Worm (Caenorhabditis elegans) whole organism, L1 larva: ENCODE data around the gene K08B5.2.
A peak's percentile ranks its signal among the peaks of the same experiment; 100 is the strongest.

Experiments used
- C04F5.9 ChIP-seq: sonication (generic microtip); optimal IDR thresholded peaks from 2 replicates; lab custom pipeline; 2016; ENCODE audit warnings: missing genetic modification characterization, missing compliant biosample characterization
- C16A3.4 ChIP-seq: fragments of 150-350 bp; optimal IDR thresholded peaks from 2 replicates; lab custom pipeline; 2014; ENCODE audit warnings: missing biosample characterization, missing genetic modification characterization
- aha-1 ChIP-seq: fragments of 150-350 bp; optimal IDR thresholded peaks from 2 replicates; lab custom pipeline; 2014; ENCODE audit warnings: missing biosample characterization, missing genetic modification characterization
- aly-2 ChIP-seq: fragments of 150-350 bp; optimal IDR thresholded peaks from 2 replicates; lab custom pipeline; 2014; ENCODE audit warnings: missing biosample characterization, missing genetic modification characterization
- ama-1 ChIP-seq: fragments of 150-350 bp; optimal IDR thresholded peaks from 2 replicates; lab custom pipeline; 2014
- blmp-1 ChIP-seq: fragments of 150-350 bp; optimal IDR thresholded peaks from 2 replicates; lab custom pipeline; 2014; ENCODE audit warnings: missing biosample characterization, missing genetic modification characterization
- ceh-63 ChIP-seq: fragments of 200-800 bp; sonication (Bioruptor generic); optimal IDR thresholded peaks from 2 replicates; lab custom pipeline; 2018; ENCODE audit warnings: mild to moderate bottlenecking, missing genetic modification characterization, missing compliant biosample characterization
- ceh-88 ChIP-seq: fragments of 200-800 bp; sonication (Bioruptor generic); IDR thresholded peaks from 2 replicates; pipeline ENCODE4 v1.3.6; 2022; ENCODE audit warnings: missing genetic modification characterization, missing compliant biosample characterization
- ceh-90 ChIP-seq: sonication (generic microtip); optimal IDR thresholded peaks from 2 replicates; lab custom pipeline; 2016; ENCODE audit warnings: missing genetic modification characterization, missing compliant biosample characterization
- dsc-1 ChIP-seq: sonication (generic microtip); optimal IDR thresholded peaks from 2 replicates; lab custom pipeline; 2016; ENCODE audit warnings: mild to moderate bottlenecking, missing genetic modification characterization, missing compliant biosample characterization
- efl-1 ChIP-seq, 4 experiments: fragments of 150-350 bp; optimal IDR thresholded peaks in 3 of 4; peaks in 1 of 4; 1 replicate in 1 of 4; 2 replicates in 3 of 4; lab custom pipeline; 2014; ENCODE audit warnings: missing biosample characterization in 2 of 4, missing genetic modification characterization in 2 of 4, missing genetic modification reagents in 2 of 4
- efl-3 ChIP-seq: fragments of 200-800 bp; sonication (Bioruptor generic); optimal IDR thresholded peaks from 2 replicates; lab custom pipeline; 2018; ENCODE audit warnings: mild to moderate bottlenecking, missing genetic modification characterization, missing compliant biosample characterization
- egl-13 ChIP-seq: sonication (generic microtip); optimal IDR thresholded peaks from 2 replicates; lab custom pipeline; 2016; ENCODE audit warnings: missing genotype, missing genetic modification reagents, missing genetic modification characterization, missing compliant biosample characterization
- egl-27 ChIP-seq, 2 experiments: fragments of 150-350 bp in 1 of 2; sonication (generic microtip); optimal IDR thresholded peaks; 3 replicates each; lab custom pipeline; 2017 to 2018; ENCODE audit warnings: missing biosample characterization in 2 of 2, missing genetic modification characterization in 2 of 2, missing genetic modification reagents in 2 of 2
- ets-5 ChIP-seq: fragments of 200-800 bp; sonication (Bioruptor generic); IDR thresholded peaks from 2 replicates; pipeline ENCODE4 v1.3.6; 2022; ENCODE audit warnings: missing genetic modification characterization, missing compliant biosample characterization
- fkh-4 ChIP-seq: sonication (generic microtip); optimal IDR thresholded peaks from 2 replicates; lab custom pipeline; 2016; ENCODE audit warnings: missing compliant biosample characterization, missing genetic modification characterization, borderline replicate concordance
- fkh-8 ChIP-seq: sonication (generic microtip); optimal IDR thresholded peaks from 2 replicates; lab custom pipeline; 2016; ENCODE audit warnings: mild to moderate bottlenecking, missing genetic modification characterization, missing compliant biosample characterization
- fos-1 ChIP-seq: fragments of 150-350 bp; optimal IDR thresholded peaks from 2 replicates; lab custom pipeline; 2014; ENCODE audit warnings: missing biosample characterization, missing genetic modification characterization
- grh-1 ChIP-seq: fragments of 200-800 bp; sonication (Bioruptor generic); IDR thresholded peaks from 2 replicates; pipeline ENCODE4 v1.3.6; 2022; ENCODE audit warnings: missing genetic modification reagents, missing genetic modification characterization, missing compliant biosample characterization
- hlh-4 ChIP-seq: sonication (generic microtip); optimal IDR thresholded peaks from 2 replicates; lab custom pipeline; 2016; ENCODE audit warnings: mild to moderate bottlenecking, missing genetic modification characterization, missing compliant biosample characterization
- hpl-2 ChIP-seq: fragments of 150-350 bp; optimal IDR thresholded peaks from 2 replicates; lab custom pipeline; 2014; ENCODE audit warnings: missing biosample characterization, missing genetic modification reagents, missing genetic modification characterization
- irx-1 ChIP-seq: sonication (generic microtip); optimal IDR thresholded peaks from 2 replicates; lab custom pipeline; 2016; ENCODE audit warnings: missing genetic modification characterization, missing compliant biosample characterization
- jun-1 ChIP-seq: fragments of 150-350 bp; optimal IDR thresholded peaks from 2 replicates; lab custom pipeline; 2014; ENCODE audit warnings: missing biosample characterization, missing genetic modification reagents, missing genetic modification characterization
- lin-13 ChIP-seq: fragments of 150-350 bp; optimal IDR thresholded peaks from 2 replicates; lab custom pipeline; 2014; ENCODE audit warnings: missing biosample characterization, missing genetic modification reagents, missing genetic modification characterization
- lin-14 ChIP-seq: fragments of 200-800 bp; sonication (Bioruptor generic); optimal IDR thresholded peaks from 2 replicates; lab custom pipeline; 2018; ENCODE audit warnings: mild to moderate bottlenecking, missing genetic modification characterization, moderate library complexity, missing compliant biosample characterization
- lin-35 ChIP-seq, 2 experiments: fragments of 150-350 bp; optimal IDR thresholded peaks; 2 replicates each; lab custom pipeline; 2014; ENCODE audit warnings: missing biosample characterization in 2 of 2, missing genetic modification characterization in 2 of 2, missing genetic modification reagents in 2 of 2
- lsy-2 ChIP-seq, 2 experiments: fragments of 150-350 bp; optimal IDR thresholded peaks; 2 replicates each; lab custom pipeline; 2014; ENCODE audit warnings: missing biosample characterization in 2 of 2, missing genetic modification characterization in 2 of 2
- mab-9 ChIP-seq: fragments of 200-800 bp; sonication (Bioruptor generic); IDR thresholded peaks from 2 replicates; pipeline ENCODE4 v1.3.6; 2022; ENCODE audit warnings: missing genetic modification reagents, missing genetic modification characterization, missing compliant biosample characterization
- mef-2 ChIP-seq: fragments of 150-350 bp; optimal IDR thresholded peaks from 2 replicates; lab custom pipeline; 2014; ENCODE audit warnings: missing biosample characterization, missing genetic modification characterization
- mep-1 ChIP-seq: fragments of 150-350 bp; optimal IDR thresholded peaks from 2 replicates; lab custom pipeline; 2014; ENCODE audit warnings: missing biosample characterization, missing genetic modification characterization
- nhr-11 ChIP-seq: fragments of 150-350 bp; optimal IDR thresholded peaks from 2 replicates; lab custom pipeline; 2014; ENCODE audit warnings: missing biosample characterization, missing genetic modification characterization
- nhr-12 ChIP-seq: sonication (generic microtip); optimal IDR thresholded peaks from 2 replicates; lab custom pipeline; 2017; ENCODE audit warnings: missing biosample characterization, missing genetic modification characterization
- nhr-20 ChIP-seq: sonication (generic microtip); optimal IDR thresholded peaks from 2 replicates; lab custom pipeline; 2016; ENCODE audit warnings: mild to moderate bottlenecking, missing genetic modification characterization, missing compliant biosample characterization
- nhr-237 ChIP-seq: fragments of 150-350 bp; optimal IDR thresholded peaks from 2 replicates; lab custom pipeline; 2014; ENCODE audit warnings: missing biosample characterization, missing genetic modification characterization
- nhr-28 ChIP-seq: fragments of 150-350 bp; optimal IDR thresholded peaks from 2 replicates; lab custom pipeline; 2014; ENCODE audit warnings: missing biosample characterization, missing genetic modification characterization
- nhr-47 ChIP-seq: sonication (generic microtip); optimal IDR thresholded peaks from 2 replicates; lab custom pipeline; 2016; ENCODE audit warnings: mild to moderate bottlenecking, missing genetic modification characterization, moderate library complexity, missing compliant biosample characterization
- nhr-71 ChIP-seq: sonication (generic microtip); optimal IDR thresholded peaks from 2 replicates; lab custom pipeline; 2016; ENCODE audit warnings: mild to moderate bottlenecking, missing genetic modification characterization, moderate library complexity, missing compliant biosample characterization
- nhr-76 ChIP-seq: sonication (generic microtip); optimal IDR thresholded peaks from 2 replicates; lab custom pipeline; 2017; ENCODE audit warnings: missing biosample characterization, missing genetic modification characterization
- nhr-77 ChIP-seq: fragments of 150-350 bp; optimal IDR thresholded peaks from 2 replicates; lab custom pipeline; 2014; ENCODE audit warnings: missing biosample characterization, missing genetic modification characterization
- nhr-85 ChIP-seq: sonication (generic microtip); peaks from one replicate; lab custom pipeline; 2016; ENCODE audit warnings: missing genetic modification characterization, inconsistent platforms, missing compliant biosample characterization
- pax-3 ChIP-seq: fragments of 200-800 bp; sonication (Bioruptor generic); optimal IDR thresholded peaks from 2 replicates; lab custom pipeline; 2018; ENCODE audit warnings: mild to moderate bottlenecking, missing genetic modification characterization, moderate library complexity, missing compliant biosample characterization
- rnt-1 ChIP-seq: sonication (generic microtip); optimal IDR thresholded peaks from 2 replicates; lab custom pipeline; 2016; ENCODE audit warnings: mild to moderate bottlenecking, missing genetic modification characterization, moderate library complexity, missing compliant biosample characterization
- skn-1 ChIP-seq: fragments of 150-350 bp; optimal IDR thresholded peaks from 2 replicates; lab custom pipeline; 2014; ENCODE audit warnings: missing biosample characterization, missing genetic modification characterization
- snpc-4 ChIP-seq: fragments of 150-350 bp; optimal IDR thresholded peaks from 2 replicates; lab custom pipeline; 2014; ENCODE audit warnings: missing biosample characterization, missing genetic modification characterization
- sptf-1 ChIP-seq: fragments of 150-350 bp; optimal IDR thresholded peaks from 2 replicates; lab custom pipeline; 2014; ENCODE audit warnings: missing biosample characterization, missing genetic modification characterization
- swsn-7 ChIP-seq: sonication (generic microtip); optimal IDR thresholded peaks from 2 replicates; lab custom pipeline; 2016; ENCODE audit warnings: missing genetic modification characterization, missing compliant biosample characterization
- tbx-2 ChIP-seq: sonication (generic microtip); optimal IDR thresholded peaks from 2 replicates; lab custom pipeline; 2016; ENCODE audit warnings: missing genetic modification characterization, missing compliant biosample characterization
- tlp-1 ChIP-seq: fragments of 150-350 bp; optimal IDR thresholded peaks from 2 replicates; lab custom pipeline; 2014; ENCODE audit warnings: missing biosample characterization, missing genetic modification characterization
- unc-130 ChIP-seq: fragments of 150-350 bp; optimal IDR thresholded peaks from 2 replicates; lab custom pipeline; 2017; ENCODE audit warnings: missing biosample characterization, missing genetic modification characterization, inconsistent platforms
- unc-30 ChIP-seq: sonication (generic microtip); optimal IDR thresholded peaks from 2 replicates; lab custom pipeline; 2017; ENCODE audit warnings: missing biosample characterization, missing genetic modification characterization
- unc-62 ChIP-seq: fragments of 150-350 bp; optimal IDR thresholded peaks from 2 replicates; lab custom pipeline; 2014; ENCODE audit warnings: missing biosample characterization, missing genetic modification reagents, missing genetic modification characterization
- unc-86 ChIP-seq: sonication (generic microtip); optimal IDR thresholded peaks from 2 replicates; lab custom pipeline; 2016; ENCODE audit warnings: missing genetic modification characterization, missing compliant biosample characterization
- xbp-1 ChIP-seq: sonication (generic microtip); optimal IDR thresholded peaks from 2 replicates; lab custom pipeline; 2016; ENCODE audit warnings: missing genetic modification characterization, missing compliant biosample characterization
- zag-1 ChIP-seq: fragments of 150-350 bp; optimal IDR thresholded peaks from 2 replicates; lab custom pipeline; 2014; ENCODE audit warnings: missing biosample characterization, missing genetic modification characterization
- ztf-11 ChIP-seq, 2 experiments: sonication (generic microtip); optimal IDR thresholded peaks; 2 replicates each; lab custom pipeline; 2016 to 2017; ENCODE audit warnings: missing genetic modification characterization in 2 of 2, missing biosample characterization in 1 of 2, missing compliant biosample characterization in 1 of 2

K08B5.2 gene

ce11 chrX:16590803-16591202 is 37.1 kb upstream of the K08B5.2 start (continued):
- TF ChIP-seq ceh-88 (GFP tag; lab: Robert Waterston, UW) = peak; percentile 56; the same call in 1 of the 2 replicates
- TF ChIP-seq nhr-71 (tag; lab: Kevin White, UChicago) = peak; percentile 78
- TF ChIP-seq ets-5 (GFP tag; lab: Robert Waterston, UW) = no peak
- peak; percentile 33 to 61 for TF ChIP-seq lsy-2 (tag; optimal IDR thresholded peaks at IDR 0.05; lab: Kevin White, UChicago)
- TF ChIP-seq egl-13 = peak; percentile 28
- no peak for TF ChIP-seq egl-27 (tag; optimal IDR thresholded peaks at IDR 0.05; lab: Kevin White, UChicago)
- no peak for TF ChIP-seq efl-3 (GFP tag; lab: Kevin White, UChicago)
- TF ChIP-seq hpl-2 = no peak
- TF ChIP-seq unc-30 (tag; lab: Kevin White, UChicago) = no peak
- TF ChIP-seq mab-9 (GFP tag; lab: Robert Waterston, UW) = no peak
- no peak for TF ChIP-seq nhr-12
- TF ChIP-seq grh-1 (GFP tag; lab: Robert Waterston, UW) = peak; percentile 66
- TF ChIP-seq nhr-237 (tag; lab: Kevin White, UChicago) = peak; percentile 6
- peak in 1 of 2 experiments; percentile 19 for TF ChIP-seq ztf-11 (tag; optimal IDR thresholded peaks at IDR 0.05; lab: Kevin White, UChicago)
- peak; percentile 46 for TF ChIP-seq xbp-1 (tag; lab: Kevin White, UChicago)
- peak; percentile 27 for TF ChIP-seq jun-1 (tag; lab: Kevin White, UChicago)
- peak; percentile 26 to 72 for TF ChIP-seq lin-35 (GFP tag; optimal IDR thresholded peaks at IDR 0.05; lab: Kevin White, UChicago)
- TF ChIP-seq unc-130 (tag; lab: Kevin White, UChicago) = peak; percentile 14
- no peak for TF ChIP-seq tlp-1
- TF ChIP-seq aly-2 (tag; lab: Kevin White, UChicago) = peak; percentile 17
- TF ChIP-seq ceh-90 (tag; lab: Kevin White, UChicago) = no peak
- no peak for TF ChIP-seq lin-13
- TF ChIP-seq fkh-4 = no peak
- TF ChIP-seq C04F5.9 (tag; lab: Kevin White, UChicago) = no peak
- TF ChIP-seq ceh-63 (GFP tag; lab: Kevin White, UChicago) = no peak
- TF ChIP-seq aha-1 (tag; lab: Kevin White, UChicago) = no peak
- TF ChIP-seq C16A3.4 (tag; lab: Kevin White, UChicago) = peak; percentile 71
- peak; percentile 53 for TF ChIP-seq skn-1 (tag; lab: Kevin White, UChicago)
- TF ChIP-seq fkh-8 = peak; percentile 64
- no peak for TF ChIP-seq nhr-11 (tag; lab: Kevin White, UChicago)
- TF ChIP-seq nhr-47 (tag; lab: Kevin White, UChicago) = peak; percentile 80
- TF ChIP-seq lin-14 = peak; percentile 70
- no peak for TF ChIP-seq nhr-76
- peak; percentile 52 for TF ChIP-seq irx-1 (tag; lab: Kevin White, UChicago)
- peak; percentile 63 for TF ChIP-seq nhr-85 (tag; lab: Kevin White, UChicago)
- TF ChIP-seq sptf-1 (tag; lab: Kevin White, UChicago) = no peak
- peak; percentile 65 for TF ChIP-seq rnt-1 (tag; lab: Kevin White, UChicago)
- peak; percentile 52 for TF ChIP-seq fos-1 (tag; lab: Kevin White, UChicago)
- peak; percentile 61 for TF ChIP-seq nhr-77 (tag; lab: Kevin White, UChicago)
- no peak for TF ChIP-seq unc-62
- peak; percentile 81 for TF ChIP-seq mep-1 (tag; lab: Kevin White, UChicago)
- TF ChIP-seq tbx-2 = peak; percentile 64
- TF ChIP-seq ama-1 (lab: Kevin White, UChicago) = no peak
- no peak for TF ChIP-seq hlh-4 (tag; lab: Kevin White, UChicago)
- TF ChIP-seq efl-1 (optimal IDR thresholded peaks at IDR 0.05; lab: Kevin White, UChicago) = peak; percentile 28
- TF ChIP-seq efl-1 (GFP tag; optimal IDR thresholded peaks at IDR 0.05 in 1 of 2; lab: Kevin White, UChicago) = peak in 1 of 2 experiments; percentile 83
- peak; percentile 26 for TF ChIP-seq pax-3
- TF ChIP-seq snpc-4 (tag; lab: Kevin White, UChicago) = peak; percentile 15
- no peak for TF ChIP-seq nhr-28 (tag; lab: Kevin White, UChicago)
- TF ChIP-seq nhr-20 (tag; lab: Kevin White, UChicago) = peak; percentile 78
- no peak for TF ChIP-seq mef-2 (tag; lab: Kevin White, UChicago)
- peak; percentile 26 for TF ChIP-seq blmp-1 (tag; lab: Kevin White, UChicago)
- peak; percentile 28 for TF ChIP-seq unc-86
- peak; percentile 76 for TF ChIP-seq dsc-1 (tag; lab: Kevin White, UChicago)
- TF ChIP-seq swsn-7 = peak; percentile 66
- TF ChIP-seq zag-1 (tag; lab: Kevin White, UChicago) = no peak
